Worm (Caenorhabditis elegans): ENCODE results near the gene F57B1.9.

Gene F57B1.9

ce11 chrV:13170497-13170896, 27.2 kb downstream of the F57B1.9 start:
- no peak for TF ChIP-seq nhr-76 (tag; optimal IDR thresholded peaks at IDR 0.05)
- TF ChIP-seq nhr-77 (tag; optimal IDR thresholded peaks at IDR 0.05), result no peak
- no peak for TF ChIP-seq pqm-1 (tag; optimal IDR thresholded peaks at IDR 0.05)
- TF ChIP-seq skn-1 (tag; optimal IDR thresholded peaks at IDR 0.05), result no peak
- no peak for TF ChIP-seq egl-5 (tag; optimal IDR thresholded peaks at IDR 0.05)
- no peak for TF ChIP-seq nfya-1 (tag; optimal IDR thresholded peaks at IDR 0.05; ENCODE audit: insufficient read depth)
- TF ChIP-seq ztf-11 (tag; optimal IDR thresholded peaks at IDR 0.05), result no peak
- TF ChIP-seq daf-12 (tag; optimal IDR thresholded peaks at IDR 0.05), result no peak
- no peak for TF ChIP-seq nhr-11 (tag; optimal IDR thresholded peaks at IDR 0.05)
- TF ChIP-seq ceh-28 (tag; optimal IDR thresholded peaks at IDR 0.05), result no peak
- no peak for TF ChIP-seq unc-39 (tag; optimal IDR thresholded peaks at IDR 0.05)
- TF ChIP-seq zag-1 (tag; optimal IDR thresholded peaks at IDR 0.05), result no peak
- no peak for TF ChIP-seq mdl-1 (tag; optimal IDR thresholded peaks at IDR 0.05)

ce11 chrV:13166582-13166981, 31.1 kb downstream of the F57B1.9 start:
- TF ChIP-seq eor-1 (tag; optimal IDR thresholded peaks at IDR 0.05), result no peak
- TF ChIP-seq fkh-10 (GFP tag; optimal IDR thresholded peaks at IDR 0.05), result no peak
- peak; percentile 4 for TF ChIP-seq hmg-11 (tag; optimal IDR thresholded peaks at IDR 0.05)
- no peak for TF ChIP-seq aly-2 (tag; optimal IDR thresholded peaks at IDR 0.05)
- TF ChIP-seq R02D3.7 (tag; optimal IDR thresholded peaks at IDR 0.05), result no peak
- no peak for TF ChIP-seq nhr-43 (tag; optimal IDR thresholded peaks at IDR 0.05; ENCODE audit: poor library complexity, severe bottlenecking)

ce11 chrV:13165244-13165643, 32.5 kb downstream of the F57B1.9 start:
- TF ChIP-seq nhr-76 (tag; optimal IDR thresholded peaks at IDR 0.05) (no peak), fkh-10 (GFP tag; optimal IDR thresholded peaks at IDR 0.05) (peak; percentile 40)

ce11 chrV:13163841-13164240, 33.9 kb downstream of the F57B1.9 start:
- TF ChIP-seq ceh-82 (tag; optimal IDR thresholded peaks at IDR 0.05), result no peak
- no peak for TF ChIP-seq daf-12 (tag; optimal IDR thresholded peaks at IDR 0.05)
- no peak for TF ChIP-seq ztf-11 (tag; optimal IDR thresholded peaks at IDR 0.05)
- peak; percentile 51 for TF ChIP-seq pqm-1 (tag; optimal IDR thresholded peaks at IDR 0.05)
- TF ChIP-seq elt-3 (tag; optimal IDR thresholded peaks at IDR 0.05), result no peak
- TF ChIP-seq fkh-2 (tag; optimal IDR thresholded peaks at IDR 0.05), result no peak
- TF ChIP-seq ceh-28 (tag; optimal IDR thresholded peaks at IDR 0.05), result no peak
- no peak for TF ChIP-seq nhr-237 (tag; optimal IDR thresholded peaks at IDR 0.05)
- peak; percentile 62 for TF ChIP-seq pha-4 (tag; optimal IDR thresholded peaks at IDR 0.05)
- TF ChIP-seq tbx-2 (tag; optimal IDR thresholded peaks at IDR 0.05), result no peak
- no peak for TF ChIP-seq nhr-67 (tag; optimal IDR thresholded peaks at IDR 0.05)
- TF ChIP-seq sea-2 (GFP tag; optimal IDR thresholded peaks at IDR 0.05), result no peak
- TF ChIP-seq snpc-4 (tag; optimal IDR thresholded peaks at IDR 0.05), result peak; percentile 14
- peak; percentile 80 for TF ChIP-seq elt-2 (tag; optimal IDR thresholded peaks at IDR 0.05)
- no peak for TF ChIP-seq eor-1 (tag; optimal IDR thresholded peaks at IDR 0.05)
- no peak for TF ChIP-seq nfya-1 (tag; optimal IDR thresholded peaks at IDR 0.05; ENCODE audit: insufficient read depth)
- no peak for TF ChIP-seq ama-1 (optimal IDR thresholded peaks at IDR 0.05)

ce11 chrV:13162885-13163284, 34.8 kb downstream of the F57B1.9 start:
- TF ChIP-seq ceh-9 (tag; optimal IDR thresholded peaks at IDR 0.05) (no peak), snpc-4 (tag; optimal IDR thresholded peaks at IDR 0.05) (peak; percentile 81), mdl-1 (tag; optimal IDR thresholded peaks at IDR 0.05) (no peak)

ce11 chrV:13161052-13161451, 36.7 kb downstream of the F57B1.9 start:
- no peak for TF ChIP-seq hmg-11 (tag; optimal IDR thresholded peaks at IDR 0.05)
- TF ChIP-seq lin-39 (tag; optimal IDR thresholded peaks at IDR 0.05), result peak; percentile 11

ce11 chrV:13157073-13157472, 40.6 kb downstream of the F57B1.9 start:
- no peak for TF ChIP-seq snpc-4 (tag; optimal IDR thresholded peaks at IDR 0.05)
- no peak for TF ChIP-seq nfya-1 (tag; optimal IDR thresholded peaks at IDR 0.05; ENCODE audit: insufficient read depth)

Data from whole organism, L3 larva.